Worm (Caenorhabditis elegans): ENCODE measurements around the gene glb-2.

glb-2 gene

ce11 chrIV:7263137-7263536 lies at the start of gene glb-2:
Gene glb-2 (minus strand): TSS chrIV:7263237.
- TF ChIP-seq unc-62 (GFP tag; optimal IDR thresholded peaks at IDR 0.05): no peak

DNA sequence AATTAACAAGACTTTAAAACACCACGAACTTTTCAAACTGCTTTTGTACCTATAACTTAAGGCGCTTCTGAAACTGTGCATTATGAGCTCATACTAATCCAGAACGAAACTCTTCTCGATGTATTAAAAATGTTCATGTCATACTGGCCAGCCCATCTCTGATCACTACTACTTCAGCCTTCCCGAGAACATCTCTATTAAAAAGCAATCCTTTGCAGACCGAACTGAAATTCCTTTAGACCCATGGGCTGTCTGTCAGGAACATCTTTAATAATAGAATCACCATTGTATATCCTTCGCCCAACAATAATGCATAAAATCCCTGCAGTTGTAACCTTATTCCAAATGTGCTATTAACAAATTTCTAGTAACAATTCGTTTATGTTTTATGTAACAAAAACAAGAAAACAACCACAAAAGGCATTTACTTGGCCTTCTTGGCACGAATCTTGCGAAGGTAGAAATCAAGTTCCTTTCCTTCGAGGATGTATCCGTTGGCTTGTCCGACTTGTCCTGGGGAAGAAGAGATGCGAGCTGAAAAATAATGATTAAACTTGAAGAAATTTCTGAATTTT lies 49.7 kb upstream of the glb-2 start:
- TF ChIP-seq unc-62 (GFP tag; optimal IDR thresholded peaks at IDR 0.05): no peak

- TF ChIP-seq unc-62 (GFP tag; optimal IDR thresholded peaks at IDR 0.05): no peak
Measured at ce11 chrIV:7310842-7311241, 47.8 kb upstream of the glb-2 start.

ce11 chrIV:7310410-7310809 lies 47.4 kb upstream of the glb-2 start, which contains the start of gene grl-4:
Gene grl-4 (minus strand): TSS chrIV:7310760.
- no peak for TF ChIP-seq unc-62 (GFP tag; optimal IDR thresholded peaks at IDR 0.05)

DNA sequence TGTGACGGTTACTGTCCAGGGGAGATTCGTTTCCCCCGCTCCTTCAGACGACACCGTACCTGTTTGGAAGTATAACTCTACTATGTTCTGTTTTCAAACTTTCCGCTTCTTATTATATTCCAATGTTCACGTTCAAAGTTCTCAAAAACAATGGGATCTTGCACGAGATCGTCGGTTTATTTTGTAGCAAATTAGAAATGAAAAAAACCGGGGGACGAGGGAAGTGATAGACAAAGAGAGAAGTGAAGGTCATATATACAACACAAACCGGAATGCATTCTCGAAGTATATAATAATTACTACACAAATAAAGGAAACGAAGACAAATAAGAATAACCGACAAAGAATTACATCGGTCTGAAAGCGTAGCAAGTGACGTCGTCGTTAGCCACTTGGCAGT lies 46.6 kb upstream of the glb-2 start:
- no peak for TF ChIP-seq unc-62 (GFP tag; optimal IDR thresholded peaks at IDR 0.05)

- no peak for TF ChIP-seq unc-62 (GFP tag; optimal IDR thresholded peaks at IDR 0.05)
Measured at ce11 chrIV:7308974-7309373, 45.9 kb upstream of the glb-2 start, which contains the start of gene F42C5.6. Gene F42C5.6 (minus strand): TSS chrIV:7309074.

DNA sequence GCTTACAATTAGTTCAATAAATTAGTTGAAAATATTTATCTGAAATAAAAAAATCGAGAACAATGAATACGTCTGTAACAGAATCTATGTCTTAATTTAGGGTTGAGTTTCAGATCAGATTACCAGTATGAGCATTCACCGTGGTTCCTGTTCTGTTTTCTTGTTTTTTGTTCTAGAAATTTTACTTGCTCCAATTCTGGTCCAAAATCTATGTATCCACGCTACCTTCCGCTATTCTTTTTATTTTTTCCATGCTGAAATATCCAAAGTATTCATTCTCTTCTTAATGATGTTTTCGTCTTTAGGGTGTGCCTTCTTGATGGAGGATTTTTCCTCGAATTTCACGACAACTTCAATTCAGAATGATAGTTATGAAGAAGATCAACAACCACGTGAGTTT lies 42.3 kb upstream of the glb-2 start, which contains the start of gene npr-27:
npr-27 (plus strand) TSS at position 301 of the 400 bp plus-strand sequence.
- no peak for TF ChIP-seq unc-62 (GFP tag; optimal IDR thresholded peaks at IDR 0.05)

DNA sequence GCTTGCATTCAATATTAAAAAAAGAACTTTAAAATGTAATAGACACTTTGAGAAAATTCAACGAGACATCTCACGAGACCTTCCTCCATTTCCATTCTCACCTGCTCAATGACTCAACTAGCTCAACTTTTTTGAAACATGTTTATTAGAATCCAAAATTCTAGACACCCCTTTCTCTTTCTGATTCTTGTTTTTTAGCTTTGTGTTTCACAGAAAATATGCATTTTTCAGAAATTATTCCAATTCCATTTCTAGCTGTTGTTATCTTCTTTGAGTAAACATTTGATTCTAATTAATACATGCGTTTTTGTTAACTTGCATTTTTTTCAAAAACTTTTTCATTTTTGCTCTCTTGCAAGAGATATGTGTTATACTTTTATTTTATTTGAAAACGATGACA lies 38.4 kb upstream of the glb-2 start:
- no peak for TF ChIP-seq unc-62 (GFP tag; optimal IDR thresholded peaks at IDR 0.05)

ce11 chrIV:7294121-7294520 lies 31.1 kb upstream of the glb-2 start, which contains the start of gene F42C5.5:
Gene F42C5.5 (minus strand): TSS chrIV:7294221.
- no peak for TF ChIP-seq unc-62 (GFP tag; optimal IDR thresholded peaks at IDR 0.05)

DNA sequence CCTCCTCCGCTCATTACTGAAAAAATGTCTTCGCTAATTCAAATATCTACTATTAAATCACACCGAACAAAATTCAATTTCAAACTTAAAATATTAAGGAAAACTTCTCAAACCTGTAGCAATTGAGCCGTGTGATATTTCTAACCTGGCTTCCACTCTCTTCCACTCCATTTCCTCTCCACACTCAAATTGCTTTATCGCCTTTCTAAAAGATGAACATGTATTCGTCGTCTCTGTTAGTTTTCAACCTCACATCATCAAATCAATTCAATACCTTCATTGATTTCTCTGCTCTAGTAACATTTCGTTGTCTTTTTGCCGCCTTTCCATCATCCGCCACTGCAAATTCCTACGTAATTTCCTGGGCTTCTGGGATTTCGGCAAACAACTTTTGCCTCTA lies 28.9 kb upstream of the glb-2 start, which contains the start of gene F42C5.4:
F42C5.4 (minus strand) TSS at position 171 of the 400 bp plus-strand sequence.
- TF ChIP-seq unc-62 (GFP tag; optimal IDR thresholded peaks at IDR 0.05): no peak

ce11 chrIV:7291066-7291465 lies 28.0 kb upstream of the glb-2 start:
- no peak for TF ChIP-seq unc-62 (GFP tag; optimal IDR thresholded peaks at IDR 0.05)

DNA sequence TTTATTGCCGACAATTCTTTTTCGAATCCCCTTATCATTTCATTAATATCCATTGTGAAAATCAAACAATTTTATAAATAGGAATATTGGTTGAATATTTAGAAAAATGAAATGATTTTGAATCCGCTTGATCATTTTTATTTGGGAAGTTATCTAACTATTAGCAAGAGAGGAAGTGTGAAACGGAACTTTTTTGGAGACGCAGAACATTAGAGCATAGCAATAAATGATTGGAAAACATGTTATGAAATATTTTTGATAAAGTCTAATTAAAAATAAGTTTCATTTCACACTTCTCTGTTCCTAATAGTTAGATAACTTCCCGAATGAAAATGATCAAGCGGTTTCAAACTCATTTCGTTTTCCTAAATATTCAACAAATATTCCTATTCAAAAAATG lies 24.4 kb upstream of the glb-2 start, which contains the start of gene F42C5.3:
F42C5.3 (minus strand) TSS at position 101 of the 400 bp plus-strand sequence.
- no peak for TF ChIP-seq unc-62 (GFP tag; optimal IDR thresholded peaks at IDR 0.05)

DNA sequence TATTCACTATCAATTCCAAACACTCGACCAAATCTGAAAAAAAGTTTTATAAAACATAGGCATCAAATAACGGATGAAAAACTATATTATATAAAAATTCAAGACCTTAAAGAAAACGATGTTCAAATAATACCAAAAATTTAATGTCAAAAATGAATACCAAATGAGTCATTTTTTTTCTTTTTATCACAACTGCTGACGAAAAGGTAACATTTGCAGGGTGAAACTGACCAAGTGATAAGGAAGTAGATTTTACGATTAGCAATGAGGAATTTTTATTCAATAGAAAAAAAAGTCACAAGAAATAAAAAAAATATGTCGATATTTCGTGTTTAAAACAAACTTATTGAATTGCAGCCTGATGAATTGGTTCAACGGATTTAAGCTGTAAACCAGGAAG lies 22.8 kb upstream of the glb-2 start, which contains the start of gene C06E4.8:
C06E4.8 (minus strand) TSS at position 37 of the 400 bp plus-strand sequence.
- no peak for TF ChIP-seq unc-62 (GFP tag; optimal IDR thresholded peaks at IDR 0.05)

- no peak for TF ChIP-seq unc-62 (GFP tag; optimal IDR thresholded peaks at IDR 0.05)
Measured at ce11 chrIV:7282957-7283356, 19.9 kb upstream of the glb-2 start, which contains the start of gene C06E4.1. Gene C06E4.1 (plus strand): TSS chrIV:7283257.

ce11 chrIV:7276661-7277060 lies 13.6 kb upstream of the glb-2 start, which contains the start of gene C06E4.2:
Gene C06E4.2 (plus strand): TSS chrIV:7276961.
- no peak for TF ChIP-seq unc-62 (GFP tag; optimal IDR thresholded peaks at IDR 0.05)

DNA sequence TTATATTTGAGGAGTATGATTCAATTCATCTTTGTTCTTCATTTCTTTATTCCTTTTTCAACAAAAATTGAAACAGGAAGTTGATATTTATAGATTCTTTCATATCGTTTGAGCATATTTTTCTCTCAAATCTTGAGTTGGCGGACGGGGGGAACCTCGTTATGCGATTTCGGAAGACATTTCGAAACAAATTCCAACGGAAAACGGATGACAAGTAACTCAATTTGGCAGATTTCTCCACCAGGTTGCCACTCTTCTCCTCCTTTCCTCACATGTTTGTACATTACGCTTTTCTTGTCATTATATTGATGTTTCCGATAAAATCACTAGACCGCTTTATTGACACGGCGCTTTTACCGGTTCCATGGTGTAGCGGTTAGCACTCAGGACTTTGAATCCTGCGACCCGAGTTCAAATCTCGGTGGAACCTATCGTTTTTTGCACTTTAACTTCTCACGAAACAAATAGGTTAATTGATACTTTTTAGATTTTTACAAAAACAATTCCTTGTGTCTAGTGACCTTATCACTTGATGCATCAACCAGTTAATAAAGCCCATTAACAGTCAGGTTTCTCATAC lies 12.0 kb upstream of the glb-2 start:
- no peak for TF ChIP-seq unc-62 (GFP tag; optimal IDR thresholded peaks at IDR 0.05)

- TF ChIP-seq unc-62 (GFP tag; optimal IDR thresholded peaks at IDR 0.05): no peak
Measured at ce11 chrIV:7260587-7260986, 2.5 kb downstream of the glb-2 start, which contains the start of gene C06E4.3. Gene C06E4.3 (plus strand): TSS chrIV:7260875.

All from whole organism, dauer.